Worm (Caenorhabditis elegans) whole organism, L4/young adult: ENCODE data around the gene B0507.6.
"Not testable (repeated sequence)": the region's sequence is repeated elsewhere in the genome, so short reads cannot be mapped to it uniquely, and the experiment has no call there.

Experiments
- W03F9.2 ChIP-seq: fragments of 150-350 bp; optimal IDR thresholded peaks from 2 replicates; lab custom pipeline; 2014; ENCODE audit warnings: missing biosample characterization, missing genetic modification characterization
- dao-5 ChIP-seq: sonication (generic microtip); optimal IDR thresholded peaks from 2 replicates; lab custom pipeline; 2016; ENCODE audit warnings: missing genotype, missing genetic modification characterization, moderate library complexity, missing compliant biosample characterization
- him-1 ChIP-seq: sonication (generic microtip); optimal IDR thresholded peaks from 2 replicates; lab custom pipeline; 2016; ENCODE audit warnings: missing genotype, missing genetic modification reagents, missing genetic modification characterization, missing compliant biosample characterization

The B0507.6 gene

DNA sequence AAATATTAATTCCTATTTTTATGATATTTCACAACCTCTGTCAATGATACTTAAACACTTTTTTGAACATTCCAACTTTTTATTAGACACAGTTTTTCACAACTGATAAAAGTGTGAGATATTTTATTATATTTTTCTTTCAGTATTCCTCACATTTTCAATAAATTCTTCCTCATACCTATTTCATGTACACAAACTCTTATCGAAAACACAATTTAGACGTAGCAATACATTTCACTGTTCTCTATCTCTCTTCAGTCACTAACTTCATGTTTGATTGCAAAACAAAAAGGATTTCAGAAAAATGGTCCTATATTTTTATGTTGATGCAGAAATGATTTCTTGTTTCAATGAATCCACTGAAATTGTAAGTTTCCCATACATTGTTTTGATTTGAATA lies at the start of gene B0507.6:
B0507.6 (plus strand) TSS at position 301 of the 400 bp plus-strand sequence.
- TF ChIP-seq him-1 (tag; lab: Kevin White, UChicago) (no peak), W03F9.2 (no peak), dao-5 (tag; lab: Kevin White, UChicago) (no peak)

DNA sequence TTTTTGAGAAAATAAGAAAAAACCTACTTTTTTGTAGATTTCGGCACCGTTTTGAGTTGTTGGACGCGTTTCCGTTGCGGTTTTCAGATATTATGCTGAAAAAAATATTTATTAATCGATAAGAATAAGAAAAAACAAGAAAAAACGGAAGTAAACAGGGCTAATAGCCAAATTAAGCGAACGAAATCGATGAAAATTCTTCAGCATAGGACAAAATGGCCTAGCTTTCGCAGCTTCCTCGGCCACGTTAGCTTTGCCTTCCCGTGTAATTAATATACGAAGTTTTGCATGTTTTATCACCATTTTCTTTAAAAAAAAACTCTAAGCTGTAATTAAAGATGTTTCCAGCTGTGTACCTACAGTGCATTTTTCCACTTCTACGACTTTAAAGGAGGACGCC lies 49.7 kb upstream of the B0507.6 start, which contains the start of gene ZC190.10:
ZC190.10 (minus strand) TSS at position 101 of the 400 bp plus-strand sequence.
- TF ChIP-seq him-1 (tag; lab: Kevin White, UChicago); W03F9.2; dao-5 (tag; lab: Kevin White, UChicago): not testable (repeated sequence)

DNA sequence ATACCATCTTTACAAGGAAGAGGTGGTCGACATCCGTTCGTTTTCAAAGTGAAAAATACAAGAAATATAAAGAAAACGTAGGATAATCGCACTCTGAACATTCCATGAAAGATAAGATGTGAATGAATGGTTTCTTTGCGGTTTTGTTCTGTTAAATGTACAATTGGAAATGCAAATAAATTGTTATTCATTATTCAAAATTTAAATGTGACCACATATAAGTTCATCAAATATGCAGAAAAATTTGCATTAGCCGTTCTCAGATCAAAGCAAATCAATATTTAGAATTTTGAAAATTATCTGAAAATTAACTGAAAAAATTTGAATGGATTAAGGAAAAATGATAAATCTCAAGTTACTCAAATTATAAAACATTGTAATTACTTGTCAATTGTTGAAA lies 34.0 kb upstream of the B0507.6 start, which contains the start of gene ZC178.2:
ZC178.2 (minus strand) TSS at position 101 of the 400 bp plus-strand sequence.
- TF ChIP-seq W03F9.2, result no peak
- TF ChIP-seq dao-5 (tag; lab: Kevin White, UChicago), result no peak
- TF ChIP-seq him-1 (tag; lab: Kevin White, UChicago), result no peak

DNA sequence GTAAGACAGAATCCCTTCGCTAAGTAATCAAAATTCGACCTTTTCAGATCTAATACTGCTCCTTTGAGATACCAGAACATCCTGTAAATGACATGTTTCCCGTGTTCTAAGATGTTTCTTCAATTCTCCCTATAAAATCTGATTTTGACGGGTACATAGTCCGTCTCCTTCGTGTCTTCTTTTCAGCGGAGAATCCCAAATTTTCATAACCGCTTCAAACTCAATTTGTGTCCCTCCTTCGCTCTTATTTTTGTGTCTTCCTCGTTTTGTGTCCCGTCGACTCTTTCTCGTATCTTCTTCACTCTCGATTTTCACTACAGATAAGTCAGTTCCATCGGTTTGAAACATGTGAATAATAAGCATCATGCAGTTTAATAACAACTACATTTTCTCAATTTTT lies 29.8 kb upstream of the B0507.6 start, which contains the start of gene glr-5:
glr-5 (plus strand) TSS at position 321 of the 400 bp plus-strand sequence.
- TF ChIP-seq W03F9.2, result no peak
- no peak for TF ChIP-seq him-1 (tag; lab: Kevin White, UChicago)
- no peak for TF ChIP-seq dao-5 (tag; lab: Kevin White, UChicago)

DNA sequence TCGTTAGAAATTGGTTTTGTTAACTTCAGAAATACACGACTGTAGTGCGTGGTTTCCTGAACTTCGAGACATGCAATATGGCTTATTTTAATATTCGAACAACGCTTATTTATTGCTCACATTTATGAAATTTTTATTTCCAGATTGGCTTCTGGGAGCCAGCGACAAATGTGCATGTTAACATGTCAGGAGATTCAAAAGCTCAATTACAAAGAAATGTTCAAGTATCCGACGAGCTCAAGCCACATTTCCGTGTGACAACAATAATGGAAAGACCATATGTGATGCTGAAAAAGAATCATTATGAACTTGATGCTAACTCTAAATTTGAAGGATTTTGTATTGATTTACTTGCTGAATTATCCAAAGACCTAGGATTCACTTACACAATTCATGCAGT lies 27.6 kb upstream of the B0507.6 start:
- TF ChIP-seq dao-5 (tag; lab: Kevin White, UChicago) (no peak), him-1 (tag; lab: Kevin White, UChicago) (no peak)

DNA sequence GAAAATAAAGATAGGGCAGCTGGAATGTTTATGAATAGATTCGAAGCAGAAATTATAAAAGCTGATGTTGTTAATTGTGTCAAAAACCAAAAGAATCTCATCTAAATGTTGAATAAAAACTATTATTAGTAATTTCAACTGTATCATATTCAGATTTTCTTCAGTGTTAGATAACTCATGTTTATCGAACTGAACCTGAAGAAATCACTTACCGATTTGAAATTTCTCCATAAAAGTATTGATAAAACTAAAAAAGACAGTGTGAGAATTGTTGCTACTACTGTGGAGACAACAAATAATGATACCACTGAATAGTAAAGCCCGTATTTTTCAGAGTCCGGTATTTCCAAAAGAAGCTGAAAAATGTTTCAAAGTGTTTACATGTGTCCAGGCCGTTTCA lies 23.8 kb upstream of the B0507.6 start, which contains the start of gene ZC196.8:
ZC196.8 (minus strand) TSS at position 101 of the 400 bp plus-strand sequence.
- TF ChIP-seq dao-5 (tag; lab: Kevin White, UChicago); W03F9.2; him-1 (tag; lab: Kevin White, UChicago): not testable (repeated sequence)

DNA sequence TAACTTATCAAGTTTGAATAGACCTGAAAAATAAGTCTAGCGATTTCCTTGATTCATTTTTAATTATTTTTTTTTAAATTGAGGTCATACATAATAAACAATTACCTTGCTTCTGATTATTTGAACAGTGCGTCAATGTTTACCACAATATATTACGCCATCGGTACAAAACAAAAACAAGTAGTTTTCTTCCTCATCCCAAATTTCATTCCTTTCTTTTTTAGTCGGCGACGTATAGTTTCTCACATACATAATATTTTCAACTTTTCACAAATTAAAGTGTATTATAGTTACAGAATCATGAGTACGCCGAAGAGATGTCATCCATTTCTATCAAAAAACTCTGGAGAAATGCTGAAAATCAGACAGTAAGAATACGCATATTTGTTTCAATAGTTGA lies 19.7 kb upstream of the B0507.6 start, which contains the start of gene droe-8:
droe-8 (plus strand) TSS at position 301 of the 400 bp plus-strand sequence.
- TF ChIP-seq W03F9.2; him-1 (tag; lab: Kevin White, UChicago); dao-5 (tag; lab: Kevin White, UChicago): not testable (repeated sequence)

DNA sequence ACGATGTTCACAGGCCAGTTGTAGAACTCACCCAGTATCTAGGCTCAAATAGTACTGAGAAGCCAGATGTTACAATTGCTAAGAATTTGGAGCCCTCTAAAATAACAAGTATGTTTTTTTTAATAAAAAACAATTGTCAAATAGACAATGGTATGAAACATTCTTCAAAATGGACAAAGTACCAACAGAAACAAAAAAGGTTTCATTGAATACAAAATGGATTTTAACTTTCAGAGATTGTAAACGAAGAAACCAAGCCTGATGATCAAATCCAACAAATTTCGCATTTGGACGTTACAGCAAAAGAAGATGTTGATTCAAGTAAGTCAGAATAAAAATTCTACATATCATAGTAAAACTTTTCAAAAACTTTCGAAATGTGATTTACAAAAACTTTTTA lies 18.9 kb upstream of the B0507.6 start, which contains the start of gene ZC196.9:
ZC196.9 (minus strand) TSS at position 101 of the 400 bp plus-strand sequence.
- TF ChIP-seq dao-5 (tag; lab: Kevin White, UChicago), result no peak
- TF ChIP-seq him-1 (tag; lab: Kevin White, UChicago), result no peak
- no peak for TF ChIP-seq W03F9.2

DNA sequence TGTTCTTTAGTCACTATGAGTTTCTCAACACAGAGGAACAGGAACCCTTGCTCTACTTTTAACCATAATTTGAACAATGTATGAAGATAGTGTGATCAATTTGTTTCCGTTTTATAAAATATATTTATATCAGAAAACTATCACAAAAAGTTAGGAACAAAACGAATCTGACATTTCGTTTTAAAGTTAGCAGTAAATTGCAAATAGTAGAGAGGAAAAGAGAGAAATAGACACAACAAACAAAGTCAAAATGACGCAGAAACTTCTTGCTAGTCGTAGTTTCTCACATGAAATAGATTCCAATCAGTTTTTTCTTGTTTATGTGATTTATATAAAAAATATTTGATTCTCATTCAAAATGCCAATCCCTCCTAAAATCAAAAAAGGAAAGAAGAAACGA lies 16.9 kb upstream of the B0507.6 start, which contains the start of gene ZC196.5:
ZC196.5 (plus strand) TSS at position 301 of the 400 bp plus-strand sequence.
- TF ChIP-seq W03F9.2, result no peak
- TF ChIP-seq him-1 (tag; lab: Kevin White, UChicago), result no peak
- no peak for TF ChIP-seq dao-5 (tag; lab: Kevin White, UChicago)

DNA sequence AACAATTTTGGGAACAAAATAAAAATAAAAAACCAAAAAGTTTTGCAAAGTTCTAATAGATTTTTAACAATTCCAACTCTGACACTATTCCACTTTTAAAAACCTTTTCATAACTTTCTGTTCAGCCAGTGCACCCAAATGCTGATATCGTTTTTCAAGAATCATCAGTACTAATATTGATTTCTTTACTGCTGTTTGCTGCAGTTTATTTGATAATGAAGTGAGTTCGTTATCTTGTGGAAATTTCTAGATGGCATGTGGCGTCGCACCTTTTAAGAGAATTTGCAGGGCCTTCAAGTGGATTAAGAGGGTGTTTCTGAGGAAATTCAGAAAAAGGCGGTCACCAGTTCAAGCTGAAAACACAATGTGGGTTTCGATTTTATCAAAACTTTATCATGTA lies 15.0 kb upstream of the B0507.6 start:
- TF ChIP-seq W03F9.2 (no peak), dao-5 (tag; lab: Kevin White, UChicago) (no peak), him-1 (tag; lab: Kevin White, UChicago) (no peak)

DNA sequence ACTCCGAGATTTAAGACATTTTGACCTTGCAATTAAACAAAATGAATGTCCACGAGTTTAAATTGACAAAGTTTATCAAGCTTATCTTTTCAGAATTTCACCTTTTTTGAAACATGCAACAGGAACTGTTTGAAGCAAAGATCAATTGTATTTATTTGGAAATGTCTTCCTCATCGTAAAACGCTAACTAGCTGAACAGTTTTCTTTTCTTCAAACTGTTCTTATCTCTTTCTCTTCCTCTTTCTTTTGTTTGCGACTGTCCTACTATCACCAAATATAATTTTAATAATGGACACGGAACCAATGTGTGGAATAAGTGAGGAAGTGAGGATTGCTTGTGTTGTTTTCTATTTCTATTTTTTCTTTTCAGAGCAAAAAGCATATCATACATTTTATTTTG lies 13.0 kb upstream of the B0507.6 start, which contains the start of gene ZC196.4:
ZC196.4 (plus strand) TSS at position 173 of the 400 bp plus-strand sequence.
- TF ChIP-seq him-1 (tag; lab: Kevin White, UChicago) (no peak), dao-5 (tag; lab: Kevin White, UChicago) (no peak), W03F9.2 (no peak)

DNA sequence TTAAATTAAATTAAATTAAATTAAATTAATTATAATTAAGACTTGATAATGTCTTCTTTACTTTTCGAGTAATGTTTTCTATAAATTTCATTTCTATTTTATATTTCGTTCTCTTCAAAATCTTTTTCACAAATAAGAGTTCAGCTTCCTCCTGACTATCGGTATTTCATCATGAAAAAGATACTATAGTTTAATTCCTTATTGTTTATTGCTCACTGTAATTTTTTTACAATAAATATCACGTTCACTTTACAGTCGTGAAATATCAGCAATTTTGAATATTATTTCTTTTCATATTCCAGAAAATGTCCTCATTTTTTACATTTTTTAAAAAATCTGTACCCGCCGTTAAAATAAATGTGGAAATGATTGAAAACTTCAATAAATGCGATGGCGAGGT lies 9.6 kb upstream of the B0507.6 start, which contains the start of gene ZC196.3:
ZC196.3 (plus strand) TSS at position 301 of the 400 bp plus-strand sequence.
- TF ChIP-seq dao-5 (tag; lab: Kevin White, UChicago) (no peak), him-1 (tag; lab: Kevin White, UChicago) (no peak), W03F9.2 (no peak)

DNA sequence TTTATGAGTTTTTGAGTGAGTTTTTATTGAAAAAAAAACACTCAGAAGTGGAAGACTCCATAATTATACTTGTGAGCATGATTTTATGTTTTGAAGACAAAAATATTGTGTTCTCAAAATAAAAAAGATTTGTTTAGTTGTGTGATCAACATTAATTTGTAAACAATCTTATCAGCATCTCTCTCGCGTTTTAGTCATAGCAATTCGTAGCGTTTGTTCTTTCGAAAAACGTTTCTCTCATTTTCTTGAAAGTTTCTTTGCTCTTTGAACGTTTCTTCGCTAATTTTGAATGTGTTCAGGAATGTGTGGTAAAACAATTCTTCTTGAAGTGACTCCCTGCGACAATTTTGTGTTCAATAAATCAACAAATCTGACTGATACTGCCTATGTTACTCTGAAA lies 6.8 kb upstream of the B0507.6 start, which contains the start of gene ZC196.2:
ZC196.2 (plus strand) TSS at position 301 of the 400 bp plus-strand sequence.
- TF ChIP-seq him-1 (tag; lab: Kevin White, UChicago), result no peak
- TF ChIP-seq dao-5 (tag; lab: Kevin White, UChicago), result no peak
- no peak for TF ChIP-seq W03F9.2

DNA sequence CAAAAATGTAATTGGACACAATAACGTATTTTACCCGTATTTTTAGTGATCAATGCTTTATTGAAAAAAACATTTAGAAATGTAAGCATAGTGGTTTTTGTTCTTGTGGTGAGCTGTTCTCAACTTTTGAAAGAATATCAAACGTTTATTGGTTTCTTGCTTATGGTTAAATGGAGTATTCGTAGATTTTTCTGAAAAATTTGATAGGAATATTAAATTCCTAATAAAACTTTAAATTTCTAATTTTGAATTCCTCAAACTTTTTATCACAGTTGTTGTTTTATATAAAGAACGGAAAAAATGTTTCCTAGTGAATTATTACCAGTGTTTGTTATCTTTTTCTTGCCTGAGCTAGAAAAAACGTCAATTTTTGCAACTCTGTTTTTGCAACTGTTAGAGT lies 7.4 kb downstream of the B0507.6 start, which contains the start of gene B0507.5:
B0507.5 (plus strand) TSS at position 301 of the 400 bp plus-strand sequence.
- no peak for TF ChIP-seq him-1 (tag; lab: Kevin White, UChicago)
- no peak for TF ChIP-seq W03F9.2
- TF ChIP-seq dao-5 (tag; lab: Kevin White, UChicago), result no peak
